Fruit fly (Drosophila melanogaster) whole organism, larva: Measurements from ENCODE around the gene indra.

Experiments
- noc ChIP-seq: fragments of 200-800 bp; sonication (Bioruptor generic); optimal IDR thresholded peaks from 3 replicates; lab custom pipeline; 2019; ENCODE audit warnings: missing biosample characterization, mild to moderate bottlenecking, missing genetic modification characterization, moderate library complexity

The indra gene

dm6 chr3L:1342133-1342580, at the start of gene indra:
Gene indra, minus strand, starts transcription at chr3L:1342403.
- peak; percentile 64 for TF ChIP-seq noc (tag; lab: Kevin White, UChicago)

dm6 chr3L:1390410-1390809, 48.2 kb upstream of the indra start:
- TF ChIP-seq noc (tag; lab: Kevin White, UChicago) = no peak

- TF ChIP-seq noc (tag; lab: Kevin White, UChicago) = no peak
Measured at dm6 chr3L:1388862-1389261, 46.7 kb upstream of the indra start.

dm6 chr3L:1388094-1388493, 45.9 kb upstream of the indra start:
- no peak for TF ChIP-seq noc (tag; lab: Kevin White, UChicago)

dm6 chr3L:1385683-1386246, 43.6 kb upstream of the indra start:
- no peak for TF ChIP-seq noc (tag; lab: Kevin White, UChicago)

dm6 chr3L:1380959-1381358, 38.8 kb upstream of the indra start:
- no peak for TF ChIP-seq noc (tag; lab: Kevin White, UChicago)

dm6 chr3L:1379741-1380465, 37.7 kb upstream of the indra start:
- no peak for TF ChIP-seq noc (tag; lab: Kevin White, UChicago)

- no peak for TF ChIP-seq noc (tag; lab: Kevin White, UChicago)
Measured at dm6 chr3L:1378862-1379543, 36.8 kb upstream of the indra start.

- TF ChIP-seq noc (tag; lab: Kevin White, UChicago) = no peak
Measured at dm6 chr3L:1378098-1378645, 36.0 kb upstream of the indra start.

- TF ChIP-seq noc (tag; lab: Kevin White, UChicago) = no peak
Measured at dm6 chr3L:1376014-1376745, 34.0 kb upstream of the indra start.

dm6 chr3L:1374438-1375133, 32.4 kb upstream of the indra start:
- TF ChIP-seq noc (tag; lab: Kevin White, UChicago) = no peak

- no peak for TF ChIP-seq noc (tag; lab: Kevin White, UChicago)
Measured at dm6 chr3L:1370939-1371338, 28.7 kb upstream of the indra start.

dm6 chr3L:1370099-1370678, 28.0 kb upstream of the indra start, which contains the start of gene ru:
Gene ru, plus strand, starts transcription at chr3L:1370628.
- no peak for TF ChIP-seq noc (tag; lab: Kevin White, UChicago)

- peak; percentile 37 for TF ChIP-seq noc (tag; lab: Kevin White, UChicago)
Measured at dm6 chr3L:1368201-1368617, 26.0 kb upstream of the indra start.
